Worm (Caenorhabditis elegans) whole organism, L4 larva: ENCODE results near the gene pqn-70.

ENCODE experiments used
- F44E2.7 ChIP-seq: fragments of 200-800 bp; sonication (Bioruptor generic); IDR thresholded peaks from 2 replicates; pipeline ENCODE4 v2.1.2; 2022; ENCODE audit warnings: missing genetic modification characterization, missing compliant biosample characterization
- R02D3.7 ChIP-seq: fragments of 150-350 bp; sonication (generic microtip); optimal IDR thresholded peaks from 3 replicates; lab custom pipeline; 2014; ENCODE audit warnings: missing biosample characterization, missing genetic modification characterization
- Y48G9A.11 ChIP-seq: fragments of 200-800 bp; sonication (Bioruptor generic); IDR thresholded peaks from 2 replicates; pipeline ENCODE4 v1.3.6; 2022; ENCODE audit warnings: missing genetic modification reagents, missing genetic modification characterization, missing compliant biosample characterization
- Y75B8A.6 ChIP-seq: fragments of 200-800 bp; sonication (Bioruptor generic); IDR thresholded peaks from 2 replicates; pipeline ENCODE4 v1.3.6; 2022; ENCODE audit warnings: missing genetic modification reagents, missing genetic modification characterization, missing compliant biosample characterization
- aha-1 ChIP-seq: fragments of 150-350 bp; peaks from one replicate; lab custom pipeline; 2014; ENCODE audit warnings: missing biosample characterization, missing genetic modification characterization
- ces-1 ChIP-seq: fragments of 150-350 bp; sonication (generic microtip); optimal IDR thresholded peaks from 4 replicates; lab custom pipeline; 2014; ENCODE audit warnings: missing biosample characterization, missing genetic modification reagents, missing genetic modification characterization
- daf-16 ChIP-seq, 3 experiments: sonication (generic microtip); optimal IDR thresholded peaks; 2 replicates each; lab custom pipeline; 2016 to 2017; ENCODE audit warnings: missing genetic modification characterization in 3 of 3, missing genetic modification reagents in 3 of 3, mild to moderate bottlenecking in 2 of 3, missing compliant biosample characterization in 2 of 3, missing biosample characterization in 1 of 3, moderate library complexity in 1 of 3
- daf-8 ChIP-seq: fragments of 200-800 bp; sonication (Bioruptor generic); IDR thresholded peaks from 2 replicates; pipeline ENCODE4 v1.3.6; 2022; ENCODE audit warnings: missing genetic modification characterization, missing compliant biosample characterization
- dmd-6 ChIP-seq: fragments of 200-800 bp; sonication (Bioruptor generic); IDR thresholded peaks from 2 replicates; pipeline ENCODE4 v1.3.6; 2022; ENCODE audit warnings: missing genetic modification reagents, missing genetic modification characterization, missing compliant biosample characterization
- dve-1 ChIP-seq: sonication (generic microtip); optimal IDR thresholded peaks from 2 replicates; lab custom pipeline; 2017; ENCODE audit warnings: antibody characterized with exemption, mild to moderate bottlenecking, missing genetic modification characterization, missing compliant biosample characterization; ENCODE audit not compliant: insufficient read depth
- fkh-10 ChIP-seq: fragments of 150-350 bp; optimal IDR thresholded peaks from 2 replicates; lab custom pipeline; 2014; ENCODE audit warnings: missing biosample characterization, missing genetic modification reagents, missing genetic modification characterization
- hlh-11 ChIP-seq: fragments of 200-800 bp; sonication (Bioruptor generic); optimal IDR thresholded peaks from 2 replicates; lab custom pipeline; 2018; ENCODE audit warnings: mild to moderate bottlenecking, missing genetic modification characterization, missing compliant biosample characterization
- hlh-30 ChIP-seq: sonication (generic microtip); optimal IDR thresholded peaks from 2 replicates; lab custom pipeline; 2017; ENCODE audit warnings: antibody characterized with exemption, mild to moderate bottlenecking, missing genetic modification characterization, missing compliant biosample characterization; ENCODE audit not compliant: insufficient read depth
- hmg-1.1 ChIP-seq: fragments of 200-800 bp; sonication (Bioruptor generic); IDR thresholded peaks from 2 replicates; pipeline ENCODE4 v1.3.6; 2022; ENCODE audit warnings: missing genetic modification reagents, missing genetic modification characterization, missing compliant biosample characterization
- jun-1 ChIP-seq: fragments of 150-350 bp; optimal IDR thresholded peaks from 2 replicates; lab custom pipeline; 2014; ENCODE audit warnings: missing biosample characterization, missing genetic modification reagents, missing genetic modification characterization
- lsy-2 ChIP-seq, 2 experiments: fragments of 150-350 bp in 1 of 2; sonication (generic microtip) in 1 of 2; optimal IDR thresholded peaks; 2 replicates each; lab custom pipeline; 2014 to 2017; ENCODE audit warnings: missing biosample characterization in 2 of 2, missing genetic modification characterization in 2 of 2
- madf-9 ChIP-seq: fragments of 200-800 bp; sonication (Bioruptor generic); conservative IDR thresholded peaks from 2 replicates; pipeline ENCODE4 v1.3.6; 2022; ENCODE audit warnings: missing genetic modification reagents, missing genetic modification characterization, missing compliant biosample characterization
- mdl-1 ChIP-seq, 2 experiments: fragments of 150-350 bp in 1 of 2; sonication (generic microtip) in 1 of 2; optimal IDR thresholded peaks; 2 replicates each; lab custom pipeline; 2014 to 2017; ENCODE audit warnings: missing biosample characterization in 2 of 2, missing genetic modification characterization in 2 of 2
- mep-1 ChIP-seq: fragments of 150-350 bp; sonication (generic microtip); optimal IDR thresholded peaks from 3 replicates; lab custom pipeline; 2014; ENCODE audit warnings: missing biosample characterization, missing genetic modification characterization
- nhr-25 ChIP-seq: sonication (generic microtip); optimal IDR thresholded peaks from 2 replicates; lab custom pipeline; 2017; ENCODE audit warnings: missing genetic modification characterization, mild to moderate bottlenecking, missing compliant biosample characterization, antibody characterized with exemption, moderate library complexity, borderline replicate concordance; ENCODE audit not compliant: insufficient read depth
- nhr-28 ChIP-seq: fragments of 150-350 bp; optimal IDR thresholded peaks from 2 replicates; lab custom pipeline; 2014; ENCODE audit warnings: missing biosample characterization, missing genetic modification characterization
- nhr-6 ChIP-seq: fragments of 150-350 bp; optimal IDR thresholded peaks from 2 replicates; lab custom pipeline; 2014; ENCODE audit warnings: missing biosample characterization, missing genetic modification characterization
- nhr-77 ChIP-seq: fragments of 150-350 bp; optimal IDR thresholded peaks from 2 replicates; lab custom pipeline; 2014; ENCODE audit warnings: missing biosample characterization, missing genetic modification characterization
- php-3 ChIP-seq: fragments of 200-800 bp; sonication (Bioruptor generic); IDR thresholded peaks from 2 replicates; pipeline ENCODE4 v1.3.6; 2022; ENCODE audit warnings: missing genetic modification reagents, missing genetic modification characterization, missing compliant biosample characterization
- pqm-1 ChIP-seq: sonication (generic microtip); optimal IDR thresholded peaks from 2 replicates; lab custom pipeline; 2017; ENCODE audit warnings: missing biosample characterization, missing genetic modification characterization
- saeg-2 ChIP-seq: fragments of 200-800 bp; sonication (Bioruptor generic); IDR thresholded peaks from 2 replicates; pipeline ENCODE4 v1.3.6; 2022; ENCODE audit warnings: missing genetic modification reagents, missing genetic modification characterization, missing compliant biosample characterization
- unc-130 ChIP-seq: sonication (generic microtip); optimal IDR thresholded peaks from 2 replicates; lab custom pipeline; 2016; ENCODE audit warnings: missing genetic modification reagents, missing genetic modification characterization, missing compliant biosample characterization
- unc-39 ChIP-seq: sonication (generic microtip); optimal IDR thresholded peaks from 2 replicates; lab custom pipeline; 2017; ENCODE audit warnings: missing biosample characterization, missing genetic modification characterization
- unc-62 ChIP-seq, 3 experiments: fragments of 150-350 bp in 1 of 3; sonication (generic microtip); optimal IDR thresholded peaks in 2 of 3; peaks in 1 of 3; 1 replicate in 1 of 3; 2 replicates in 2 of 3; lab custom pipeline; 2014 to 2017; ENCODE audit warnings: missing biosample characterization in 3 of 3, missing genetic modification characterization in 3 of 3, missing genetic modification reagents in 3 of 3, missing genotype in 1 of 3
- zfp-3 ChIP-seq: fragments of 200-800 bp; sonication (Bioruptor generic); conservative IDR thresholded peaks from 2 replicates; pipeline ENCODE4 v1.3.6; 2022; ENCODE audit warnings: missing genetic modification reagents, missing genetic modification characterization, missing compliant biosample characterization
- zip-11 ChIP-seq: fragments of 200-800 bp; sonication (Bioruptor generic); IDR thresholded peaks from 2 replicates; pipeline ENCODE4 v1.3.6; 2022; ENCODE audit warnings: missing genetic modification characterization, missing compliant biosample characterization

Gene pqn-70

DNA sequence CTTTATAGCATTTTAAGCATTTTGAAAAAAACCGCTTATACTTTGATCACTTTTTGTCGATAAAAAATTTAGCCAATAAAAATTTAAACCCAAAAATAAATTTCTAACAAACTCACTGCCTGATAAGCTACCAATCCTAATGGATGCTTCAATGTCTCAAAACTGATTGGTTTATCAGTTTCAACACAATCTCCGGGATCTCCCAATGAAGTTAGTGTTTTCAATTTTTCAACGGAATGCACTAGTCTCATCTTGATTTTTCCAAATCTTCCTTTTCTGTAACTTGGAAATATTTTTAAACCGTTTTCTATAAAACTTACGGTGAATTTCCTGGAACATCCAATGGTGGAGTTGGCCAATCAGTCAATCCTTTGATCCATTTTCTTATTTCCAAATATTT is 4.8 kb downstream of the pqn-70 start:
- TF ChIP-seq R02D3.7 (no peak), unc-62 (GFP tag; optimal IDR thresholded peaks at IDR 0.05 in 1 of 2; lab: Kevin White, UChicago) (peak in 1 of 2 experiments; percentile 91), unc-62 (tag; optimal IDR thresholded peaks at IDR 0.05; lab: Kevin White, UChicago) (no peak)

ce11 chrV:11220936-11221335 is 7.6 kb downstream of the pqn-70 start, which contains the start of gene T19B10.2:
Gene T19B10.2 (plus strand): TSS chrV:11221302.
- no peak for TF ChIP-seq zfp-3
- no peak for TF ChIP-seq hlh-11 (tag; lab: Kevin White, UChicago)
- no peak for TF ChIP-seq nhr-25 (tag; lab: Kevin White, UChicago)
- TF ChIP-seq, all 104 proteins: peak for 0

ce11 chrV:11220415-11220814 is 8.1 kb downstream of the pqn-70 start:
- TF ChIP-seq nhr-28 (tag; lab: Kevin White, UChicago): peak; percentile 54
- no peak for TF ChIP-seq Y75B8A.6

ce11 chrV:11217394-11217793 is 11.1 kb downstream of the pqn-70 start, which contains the start of gene cyp-29A2:
Gene cyp-29A2 (plus strand): TSS chrV:11217583.
- TF ChIP-seq unc-130 (no peak), zip-11 (GFP tag; lab: Robert Waterston, UW) (no peak), madf-9 (GFP tag; lab: Robert Waterston, UW) (no peak), hlh-30 (peak; percentile 52), nhr-77 (tag; lab: Kevin White, UChicago) (peak; percentile 92), hlh-11 (tag; lab: Kevin White, UChicago) (peak; percentile 57), lsy-2 (tag; optimal IDR thresholded peaks at IDR 0.05; lab: Kevin White, UChicago) (no peak), daf-16 (GFP tag; optimal IDR thresholded peaks at IDR 0.05; lab: Kevin White, UChicago) (no peak), daf-16 (tag; optimal IDR thresholded peaks at IDR 0.05; lab: Kevin White, UChicago) (peak; percentile 69), unc-39 (tag; lab: Kevin White, UChicago) (no peak), fkh-10 (GFP tag; lab: Kevin White, UChicago) (no peak), nhr-28 (tag; lab: Kevin White, UChicago) (peak; percentile 99), daf-8 (GFP tag; lab: Robert Waterston, UW) (no peak), mdl-1 (tag; optimal IDR thresholded peaks at IDR 0.05; lab: Kevin White, UChicago) (peak in 1 of 2 experiments; percentile 49), aha-1 (tag; lab: Kevin White, UChicago) (peak; percentile 32), pqm-1 (tag; lab: Kevin White, UChicago) (no peak), nhr-6 (tag; lab: Kevin White, UChicago) (peak; percentile 7), php-3 (GFP tag; lab: Robert Waterston, UW) (0 out of 2 replicates have a peak, but pooled peaks have one; percentile 43), unc-62 (GFP tag; optimal IDR thresholded peaks at IDR 0.05 in 1 of 2; lab: Kevin White, UChicago) (peak in 1 of 2 experiments; percentile 58), unc-62 (tag; optimal IDR thresholded peaks at IDR 0.05; lab: Kevin White, UChicago) (no peak), F44E2.7 (GFP tag; lab: Robert Waterston, UW) (no peak), dve-1 (tag; lab: Kevin White, UChicago) (peak; percentile 15), hmg-1.1 (no peak), mep-1 (no peak), dmd-6 (peak; percentile 41), ces-1 (GFP tag; lab: Kevin White, UChicago) (no peak), Y48G9A.11 (GFP tag; lab: Robert Waterston, UW) (no peak)
- TF ChIP-seq, all 104 proteins: peak for 12

- TF ChIP-seq unc-62 (GFP tag; optimal IDR thresholded peaks at IDR 0.05 in 1 of 2; lab: Kevin White, UChicago): peak in 1 of 2 experiments; percentile 97
- no peak for TF ChIP-seq unc-62 (tag; optimal IDR thresholded peaks at IDR 0.05; lab: Kevin White, UChicago)
- no peak for TF ChIP-seq ces-1 (GFP tag; lab: Kevin White, UChicago)
- TF ChIP-seq nhr-77 (tag; lab: Kevin White, UChicago): no peak
- no peak for TF ChIP-seq aha-1 (tag; lab: Kevin White, UChicago)
- no peak for TF ChIP-seq jun-1 (tag; lab: Kevin White, UChicago)
- TF ChIP-seq saeg-2: no peak
These were observed 12.4 kb downstream of the pqn-70 start for ce11 chrV:11216137-11216536.
